Worm (Caenorhabditis elegans): ENCODE results near the gene ttbk-2.2.

ce11 chrIV:5110391-5110930 is 43.7 kb upstream of the ttbk-2.2 start:
- TF ChIP-seq ceh-27 (GFP tag; optimal IDR thresholded peaks at IDR 0.05) (no peak), nhr-80 (tag; optimal IDR thresholded peaks at IDR 0.05) (no peak), lsl-1 (GFP tag; optimal IDR thresholded peaks at IDR 0.05) (no peak), sptf-2 (GFP tag; optimal IDR thresholded peaks at IDR 0.05) (no peak), lin-40 (tag; optimal IDR thresholded peaks at IDR 0.05) (no peak), fkh-3 (tag; optimal IDR thresholded peaks at IDR 0.05) (no peak), pha-4 (tag; optimal IDR thresholded peaks at IDR 0.05) (no peak), mes-4 (tag; optimal IDR thresholded peaks at IDR 0.05) (no peak), xnd-1 (tag; optimal IDR thresholded peaks at IDR 0.05) (no peak)

Data from whole organism, young adult.